Fruit fly (Drosophila melanogaster): ENCODE data around the gene GstT4.

The GstT4 gene

dm6 chrX:13390465-13391173 lies 13.9 kb upstream of the GstT4 start (continued):
- TF ChIP-seq eg (GFP tag; IDR thresholded peaks at IDR 0.05), result peak; percentile 92
- peak; percentile 24 for TF ChIP-seq svp (GFP tag)
- TF ChIP-seq spab (GFP tag; optimal IDR thresholded peaks at IDR 0.05), result peak; percentile 9
- peak; percentile 24 for TF ChIP-seq pdm3 (GFP tag; optimal IDR thresholded peaks at IDR 0.05)
- no peak for TF ChIP-seq CG6854 (GFP tag; optimal IDR thresholded peaks at IDR 0.05)
- TF ChIP-seq CG6792 (GFP tag; optimal IDR thresholded peaks at IDR 0.05), result peak; percentile 15
- peak; percentile 27 for TF ChIP-seq Met (GFP tag; optimal IDR thresholded peaks at IDR 0.05)
- peak; percentile 63 for TF ChIP-seq CG6808 (GFP tag; optimal IDR thresholded peaks at IDR 0.05)
- TF ChIP-seq CG32006 (GFP tag; optimal IDR thresholded peaks at IDR 0.05), result peak; percentile 73

- TF ChIP-seq eg (GFP tag; IDR thresholded peaks at IDR 0.05) (no peak; the same call in 2 of the 3 replicates), dac (GFP tag; optimal IDR thresholded peaks at IDR 0.05) (no peak), CG10669 (GFP tag; optimal IDR thresholded peaks at IDR 0.05) (peak; percentile 11), net (GFP tag; optimal IDR thresholded peaks at IDR 0.05) (peak; percentile 15), Hr4 (GFP tag; optimal IDR thresholded peaks at IDR 0.05) (peak; percentile 2), cyc (GFP tag; optimal IDR thresholded peaks at IDR 0.05) (peak; percentile 6), CG31627 (GFP tag; optimal IDR thresholded peaks at IDR 0.05) (no peak), salr (GFP tag; optimal IDR thresholded peaks at IDR 0.05) (no peak), CG32006 (GFP tag; optimal IDR thresholded peaks at IDR 0.05) (peak; percentile 17), CG10631 (GFP tag; optimal IDR thresholded peaks at IDR 0.05) (no peak), achi (GFP tag; optimal IDR thresholded peaks at IDR 0.05) (peak; percentile 7), vri (GFP tag; optimal IDR thresholded peaks at IDR 0.05) (peak; percentile 19), CG6163 (GFP tag; IDR thresholded peaks at IDR 0.05) (0 out of 3 replicates have a peak, but pooled peaks have one; percentile 35), CG3919 (GFP tag; optimal IDR thresholded peaks at IDR 0.05) (peak; percentile 73), Eip78C (GFP tag) (peak; percentile 69), CG8632 (GFP tag; optimal IDR thresholded peaks at IDR 0.05) (peak; percentile 21), CG11762 (GFP tag; optimal IDR thresholded peaks at IDR 0.05; ENCODE audit: insufficient read depth) (no peak)
Observed at dm6 chrX:13391174-13392040, 13.1 kb upstream of the GstT4 start.

dm6 chrX:13392041-13392353 lies 12.6 kb upstream of the GstT4 start:
- TF ChIP-seq Ets96B (tag; optimal IDR thresholded peaks at IDR 0.05) (no peak), CG11762 (GFP tag; optimal IDR thresholded peaks at IDR 0.05; ENCODE audit: insufficient read depth) (no peak), CG34406 (GFP tag; optimal IDR thresholded peaks at IDR 0.05) (no peak), esn (GFP tag; optimal IDR thresholded peaks at IDR 0.05) (no peak), CG3919 (GFP tag; optimal IDR thresholded peaks at IDR 0.05) (no peak), topi (GFP tag; optimal IDR thresholded peaks at IDR 0.05) (no peak), ss (GFP tag; optimal IDR thresholded peaks at IDR 0.05) (no peak), CG32006 (GFP tag; optimal IDR thresholded peaks at IDR 0.05) (no peak)

dm6 chrX:13392764-13393163 lies 11.8 kb upstream of the GstT4 start:
- no peak for TF ChIP-seq Ets21C (GFP tag; optimal IDR thresholded peaks at IDR 0.05)
- TF ChIP-seq dsx (GFP tag; optimal IDR thresholded peaks at IDR 0.05; ENCODE audit: poor library complexity, severe bottlenecking), result no peak
- no peak for TF ChIP-seq CG16779 (tag; optimal IDR thresholded peaks at IDR 0.05)
- TF ChIP-seq Eip78C (GFP tag), result no peak
- TF ChIP-seq pdm3 (GFP tag; optimal IDR thresholded peaks at IDR 0.05), result no peak
- TF ChIP-seq esn (GFP tag; optimal IDR thresholded peaks at IDR 0.05), result no peak
- TF ChIP-seq CG32006 (GFP tag; optimal IDR thresholded peaks at IDR 0.05), result no peak
- no peak for TF ChIP-seq achi (GFP tag; optimal IDR thresholded peaks at IDR 0.05)
- TF ChIP-seq eg (GFP tag; IDR thresholded peaks at IDR 0.05), result no peak
- TF ChIP-seq Gug (GFP tag; IDR thresholded peaks at IDR 0.05), result no peak
- TF ChIP-seq CG15336 (GFP tag; IDR thresholded peaks at IDR 0.05), result no peak
- no peak for TF ChIP-seq CG8119 (GFP tag; IDR thresholded peaks at IDR 0.05)
- no peak for TF ChIP-seq CG6163 (GFP tag; IDR thresholded peaks at IDR 0.05)
- no peak for TF ChIP-seq CG6854 (GFP tag; optimal IDR thresholded peaks at IDR 0.05)
- no peak for TF ChIP-seq vri (GFP tag; optimal IDR thresholded peaks at IDR 0.05)
- TF ChIP-seq CG1621 (tag; optimal IDR thresholded peaks at IDR 0.05), result no peak
- no peak for TF ChIP-seq topi (GFP tag; optimal IDR thresholded peaks at IDR 0.05)
- no peak for TF ChIP-seq CG6808 (GFP tag; optimal IDR thresholded peaks at IDR 0.05)
- TF ChIP-seq Sox15 (GFP tag; optimal IDR thresholded peaks at IDR 0.05), result no peak
